Worm (Caenorhabditis elegans) whole organism, midembryonic: ENCODE data around the gene sri-43.
A peak's percentile ranks its signal among the peaks of the same experiment; 100 is the strongest.

Experiments used
- T22C8.4 ChIP-seq: fragments of 200-800 bp; sonication (Bioruptor generic); IDR thresholded peaks from 2 replicates; pipeline ENCODE4 v1.3.6; 2022; ENCODE audit warnings: missing genetic modification characterization, missing compliant biosample characterization
- cog-1 ChIP-seq: sonication (generic microtip); optimal IDR thresholded peaks from 2 replicates; lab custom pipeline; 2016; ENCODE audit warnings: missing genetic modification characterization, missing compliant biosample characterization
- flt-1 ChIP-seq: fragments of 200-800 bp; sonication (Bioruptor generic); IDR thresholded peaks from 2 replicates; pipeline ENCODE4 v1.3.6; 2022; ENCODE audit warnings: missing genetic modification characterization, missing compliant biosample characterization
- klf-2 ChIP-seq: fragments of 200-800 bp; sonication (Bioruptor generic); conservative IDR thresholded peaks from 2 replicates; pipeline ENCODE4 v1.3.6; 2022; ENCODE audit warnings: missing genetic modification reagents, missing genetic modification characterization, missing compliant biosample characterization
- med-1 ChIP-seq: sonication (generic microtip); optimal IDR thresholded peaks from 2 replicates; lab custom pipeline; 2017; ENCODE audit warnings: missing genetic modification characterization, mild to moderate bottlenecking, missing compliant biosample characterization, antibody characterized with exemption, missing genetic modification reagents; ENCODE audit not compliant: insufficient read depth
- ref-1 ChIP-seq: fragments of 200-800 bp; sonication (Bioruptor generic); conservative IDR thresholded peaks from 2 replicates; pipeline ENCODE4 v1.3.6; 2022; ENCODE audit warnings: missing genetic modification reagents, missing genetic modification characterization, missing compliant biosample characterization
- tab-1 ChIP-seq: fragments of 200-800 bp; sonication (Bioruptor generic); IDR thresholded peaks from 2 replicates; pipeline ENCODE4 v1.3.6; 2022; ENCODE audit warnings: missing genetic modification characterization, missing compliant biosample characterization
- ztf-23 ChIP-seq: fragments of 200-800 bp; sonication (Bioruptor generic); IDR thresholded peaks from 2 replicates; pipeline ENCODE4 v1.3.6; 2022; ENCODE audit warnings: missing genetic modification reagents, missing genetic modification characterization, missing compliant biosample characterization
- ztf-29 ChIP-seq: fragments of 200-800 bp; sonication (Bioruptor generic); IDR thresholded peaks from 2 replicates; pipeline ENCODE4 v1.3.6; 2022; ENCODE audit warnings: missing genetic modification reagents, missing genetic modification characterization, missing compliant biosample characterization

The sri-43 gene

DNA sequence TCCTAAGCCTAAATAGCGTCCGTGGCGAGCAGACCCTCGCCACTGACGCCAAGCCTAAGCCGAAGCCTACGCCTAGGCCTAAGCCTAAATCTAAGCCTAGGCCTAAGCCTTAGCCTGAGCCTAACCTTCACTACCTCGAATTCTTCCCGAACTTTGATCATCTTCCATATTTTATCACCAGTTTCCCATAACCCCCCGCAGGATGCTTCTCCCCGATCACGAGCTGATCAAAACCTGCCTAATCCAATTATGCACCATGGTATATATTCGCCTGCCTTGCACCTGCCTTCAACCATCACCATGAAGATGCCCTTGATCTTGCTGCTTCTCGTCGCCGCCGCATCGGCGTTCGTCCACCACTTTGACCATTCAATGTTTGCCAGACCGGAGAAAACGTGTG lies 17.7 kb downstream of the sri-43 start, which contains the start of gene ins-31:
Gene ins-31 (plus strand): TSS at position 301 of the 400 bp plus-strand sequence.
- 0 out of 2 replicates have a peak, but pooled peaks have one; percentile 32 for TF ChIP-seq ztf-23 (GFP tag; lab: Robert Waterston, UW)

DNA sequence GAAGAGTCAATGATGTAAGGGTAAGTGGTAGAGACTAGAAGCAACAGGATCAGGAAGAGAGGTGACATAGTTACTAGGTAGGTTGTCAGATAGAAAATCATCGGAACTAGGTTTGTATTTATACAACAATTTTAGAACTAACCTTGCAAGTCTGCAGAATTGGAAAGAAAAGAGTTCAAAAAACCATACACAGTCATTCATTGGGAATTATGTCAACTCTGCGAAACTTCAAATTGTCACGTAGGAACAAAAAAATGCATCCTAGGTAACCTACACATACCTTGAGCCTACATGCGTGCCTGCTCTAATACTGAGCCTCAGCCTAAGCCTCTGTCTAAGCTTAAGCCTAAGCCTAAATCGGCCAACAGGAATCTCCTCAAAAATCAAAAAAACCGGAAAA lies 18.1 kb downstream of the sri-43 start, which contains the start of gene ins-19:
Gene ins-19 (minus strand): TSS at position 101 of the 400 bp plus-strand sequence.
- TF ChIP-seq ztf-29 (GFP tag; lab: Robert Waterston, UW), result no peak
- TF ChIP-seq T22C8.4 (GFP tag; lab: Robert Waterston, UW), result no peak
- TF ChIP-seq ztf-23 (GFP tag; lab: Robert Waterston, UW), result no peak
- no peak for TF ChIP-seq ref-1 (GFP tag; lab: Robert Waterston, UW)
- no peak for TF ChIP-seq tab-1
- TF ChIP-seq klf-2 (GFP tag; lab: Robert Waterston, UW), result no peak
- no peak for TF ChIP-seq flt-1
- no peak for TF ChIP-seq med-1
- TF ChIP-seq cog-1 (tag; lab: Kevin White, UChicago), result no peak

ce11 chrII:3123206-3123605 lies 21.2 kb downstream of the sri-43 start, which contains the start of gene srh-71:
srh-71 (plus strand) TSS chrII:3123506.
- TF ChIP-seq cog-1 (tag; lab: Kevin White, UChicago), result no peak
- no peak for TF ChIP-seq ztf-29 (GFP tag; lab: Robert Waterston, UW)
- no peak for TF ChIP-seq flt-1
- no peak for TF ChIP-seq ztf-23 (GFP tag; lab: Robert Waterston, UW)
- no peak for TF ChIP-seq klf-2 (GFP tag; lab: Robert Waterston, UW)
- no peak for TF ChIP-seq ref-1 (GFP tag; lab: Robert Waterston, UW)
- no peak for TF ChIP-seq med-1
- TF ChIP-seq tab-1, result no peak
- TF ChIP-seq T22C8.4 (GFP tag; lab: Robert Waterston, UW), result no peak

DNA sequence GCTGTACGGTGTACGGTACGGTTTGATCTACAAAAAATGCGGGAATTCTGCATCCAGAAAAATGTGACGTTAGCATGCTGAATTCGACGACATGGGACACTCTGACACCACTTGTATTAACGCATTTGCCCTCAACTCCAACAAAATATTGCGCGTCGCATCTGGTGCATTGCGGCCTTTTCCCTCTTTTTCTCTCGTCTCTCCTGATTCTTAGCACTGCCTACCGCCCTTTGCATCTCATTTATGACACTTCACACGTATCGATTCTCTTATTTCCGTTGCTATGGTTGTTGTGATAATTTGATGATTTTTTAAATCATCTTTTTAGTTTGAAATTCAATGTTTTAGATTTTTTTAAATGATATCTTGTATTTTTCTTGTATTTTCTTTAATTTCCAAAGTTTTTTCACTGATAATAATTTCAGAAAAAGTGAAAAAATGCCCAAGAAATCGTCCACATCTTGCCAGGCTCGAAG lies 25.5 kb downstream of the sri-43 start, which contains the start of gene T10D4.6:
Gene T10D4.6 (plus strand): TSS at position 426 of the 476 bp plus-strand sequence.
- TF ChIP-seq cog-1 (tag; lab: Kevin White, UChicago) (peak; percentile 15), ztf-29 (GFP tag; lab: Robert Waterston, UW) (no peak), T22C8.4 (GFP tag; lab: Robert Waterston, UW) (peak; percentile 53)

- TF ChIP-seq med-1 (no peak), ztf-23 (GFP tag; lab: Robert Waterston, UW) (no peak), ztf-29 (GFP tag; lab: Robert Waterston, UW) (no peak)
Observed at ce11 chrII:3117471-3117870, 27.0 kb downstream of the sri-43 start, which contains the start of gene T10D4.7. T10D4.7 (plus strand) TSS chrII:3117771.

- no peak for TF ChIP-seq tab-1
- no peak for TF ChIP-seq ref-1 (GFP tag; lab: Robert Waterston, UW)
- no peak for TF ChIP-seq flt-1
- no peak for TF ChIP-seq ztf-29 (GFP tag; lab: Robert Waterston, UW)
- no peak for TF ChIP-seq klf-2 (GFP tag; lab: Robert Waterston, UW)
- no peak for TF ChIP-seq ztf-23 (GFP tag; lab: Robert Waterston, UW)
- TF ChIP-seq med-1, result no peak
- no peak for TF ChIP-seq cog-1 (tag; lab: Kevin White, UChicago)
Observed at ce11 chrII:3113934-3114333, 30.5 kb downstream of the sri-43 start, which contains the start of gene clec-123. clec-123 (plus strand) TSS chrII:3114234.

ce11 chrII:3113289-3113688 lies 31.2 kb downstream of the sri-43 start:
- TF ChIP-seq tab-1 (0 out of 2 replicates have a peak, but pooled peaks have one; percentile 14), ztf-29 (GFP tag; lab: Robert Waterston, UW) (no peak), klf-2 (GFP tag; lab: Robert Waterston, UW) (no peak), med-1 (no peak), ztf-23 (GFP tag; lab: Robert Waterston, UW) (no peak), cog-1 (tag; lab: Kevin White, UChicago) (no peak), T22C8.4 (GFP tag; lab: Robert Waterston, UW) (no peak), flt-1 (no peak), ref-1 (GFP tag; lab: Robert Waterston, UW) (no peak)

DNA sequence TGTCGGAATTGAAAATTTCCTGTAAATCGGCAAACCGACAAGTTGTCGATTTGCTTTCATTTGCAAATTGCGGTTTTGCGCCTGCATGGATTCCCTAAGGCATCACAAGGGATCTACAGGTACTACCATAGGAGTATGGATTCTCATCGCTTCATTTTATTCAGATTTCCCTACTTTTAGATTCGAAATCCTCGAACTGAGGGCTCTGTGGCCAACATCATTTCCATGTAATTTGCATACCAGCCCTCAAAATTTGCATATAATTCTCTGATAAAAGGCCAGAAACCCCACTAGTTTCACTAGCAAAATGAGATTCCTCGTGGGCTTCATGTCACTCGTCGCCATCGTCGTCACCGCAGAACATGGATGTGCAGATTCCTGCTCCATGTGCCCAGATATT lies 32.1 kb downstream of the sri-43 start, which contains the start of gene Y25C1A.2:
Gene Y25C1A.2 (plus strand): TSS at position 301 of the 400 bp plus-strand sequence.
- TF ChIP-seq ztf-29 (GFP tag; lab: Robert Waterston, UW) (no peak), T22C8.4 (GFP tag; lab: Robert Waterston, UW) (no peak), flt-1 (no peak), cog-1 (tag; lab: Kevin White, UChicago) (no peak), med-1 (no peak), ref-1 (GFP tag; lab: Robert Waterston, UW) (no peak), klf-2 (GFP tag; lab: Robert Waterston, UW) (no peak), tab-1 (no peak), ztf-23 (GFP tag; lab: Robert Waterston, UW) (no peak)

DNA sequence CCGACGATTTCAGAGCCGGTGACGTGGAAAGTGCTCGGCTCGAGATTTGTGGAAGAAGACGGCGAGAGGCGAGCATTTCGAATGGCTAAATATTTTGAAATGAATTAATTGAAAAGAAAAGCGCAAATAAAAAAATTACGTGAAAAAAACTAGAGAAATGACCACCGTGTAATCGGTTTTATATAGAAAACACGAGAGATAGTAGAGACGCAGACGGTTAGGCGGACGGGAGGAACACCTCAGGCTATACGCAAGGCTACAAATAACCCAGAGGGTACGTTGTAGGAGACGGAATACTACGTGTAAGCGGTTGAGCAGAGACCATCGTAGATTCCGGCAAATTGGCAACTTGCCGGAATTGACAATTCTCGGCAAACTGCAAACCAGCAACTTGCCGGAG lies 33.3 kb downstream of the sri-43 start, which contains the start of gene Y25C1A.13:
Gene Y25C1A.13 (minus strand): TSS at position 101 of the 400 bp plus-strand sequence.
- TF ChIP-seq ref-1 (GFP tag; lab: Robert Waterston, UW) (no peak), tab-1 (no peak), ztf-29 (GFP tag; lab: Robert Waterston, UW) (no peak), T22C8.4 (GFP tag; lab: Robert Waterston, UW) (no peak), med-1 (no peak), cog-1 (tag; lab: Kevin White, UChicago) (no peak), ztf-23 (GFP tag; lab: Robert Waterston, UW) (no peak), flt-1 (no peak), klf-2 (GFP tag; lab: Robert Waterston, UW) (no peak)

- no peak for TF ChIP-seq med-1
Observed at ce11 chrII:3110099-3110498, 34.4 kb downstream of the sri-43 start.
